Fruit fly (Drosophila melanogaster): Measurements from ENCODE around the gene CG31635.

The CG31635 gene

DNA sequence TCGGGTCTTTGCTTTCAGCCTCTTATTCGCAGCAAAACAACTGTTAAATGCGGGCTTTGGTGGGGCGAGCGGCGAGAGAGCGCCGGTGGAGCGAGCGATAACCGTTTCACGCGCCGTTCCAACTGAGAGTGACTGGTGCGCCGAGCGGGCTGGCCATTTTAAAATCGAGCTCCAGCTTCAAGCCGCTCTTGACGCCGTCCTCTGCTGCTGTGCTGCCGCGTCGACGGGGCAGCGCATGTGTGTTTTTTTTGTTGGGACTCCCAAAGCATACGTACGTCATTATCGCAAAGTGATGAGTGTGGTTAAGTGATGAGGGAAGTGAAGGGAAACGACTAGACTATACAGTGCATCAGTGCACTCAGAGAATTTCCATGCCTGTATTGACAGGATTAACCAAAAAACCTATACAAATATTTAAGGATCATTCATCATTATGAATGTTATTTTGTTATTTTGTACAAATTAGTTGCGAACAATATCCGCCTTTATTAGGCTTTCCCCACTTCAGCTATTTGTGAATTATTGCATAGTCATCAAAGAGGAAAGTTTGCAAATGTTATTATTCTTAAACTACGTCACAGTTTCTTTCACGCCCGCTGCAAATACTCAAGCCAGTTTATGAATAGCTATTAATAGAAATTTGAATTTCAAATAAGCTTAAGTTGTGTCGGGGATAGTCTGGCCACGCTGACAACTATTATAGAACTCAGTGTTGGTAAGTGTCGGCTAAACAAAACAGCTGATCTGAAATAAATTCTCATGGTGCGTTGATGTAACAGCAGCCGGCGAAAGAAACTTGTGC lies 24.5 kb upstream of the CG31635 start, which contains the start of gene Spn27A (continued):
- TF ChIP-seq HLHmδ (GFP tag; optimal IDR thresholded peaks at IDR 0.05) (no peak), CG9215 (GFP tag; IDR thresholded peaks at IDR 0.05) (no peak), lab (GFP tag; optimal IDR thresholded peaks at IDR 0.05) (no peak), exex (tag; optimal IDR thresholded peaks at IDR 0.05) (peak; percentile 29), CG2116 (GFP tag; optimal IDR thresholded peaks at IDR 0.05) (peak; percentile 31), esg (GFP tag; conservative IDR thresholded peaks at IDR 0.05) (no peak; the same call in 1 of the 2 replicates), CG7786 (GFP tag; optimal IDR thresholded peaks at IDR 0.05) (peak; percentile 55), otp (GFP tag; IDR thresholded peaks at IDR 0.05) (no peak), CG3995 (GFP tag; optimal IDR thresholded peaks at IDR 0.05) (peak; percentile 57), gce (GFP tag; IDR thresholded peaks at IDR 0.05) (0 out of 3 replicates have a peak, but pooled peaks have one; percentile 44), CG10267 (tag; optimal IDR thresholded peaks at IDR 0.05) (peak; percentile 95), zen (tag; optimal IDR thresholded peaks at IDR 0.05) (peak; percentile 50), CG3163 (GFP tag; optimal IDR thresholded peaks at IDR 0.05) (no peak), CG11695 (GFP tag; IDR thresholded peaks at IDR 0.05) (0 out of 3 replicates have a peak, but pooled peaks have one; percentile 19), Hey (tag; optimal IDR thresholded peaks at IDR 0.05) (no peak), bigmax (GFP tag; optimal IDR thresholded peaks at IDR 0.05) (peak; percentile 34), bbx (GFP tag; IDR thresholded peaks at IDR 0.05; ENCODE audit: partially characterized antibody) (0 out of 2 replicates have a peak, but pooled peaks have one; percentile 25), CG17385 (GFP tag; optimal IDR thresholded peaks at IDR 0.05) (peak; percentile 56), CG4854 (GFP tag; optimal IDR thresholded peaks at IDR 0.05) (peak; percentile 35), Mes4 (GFP tag; optimal IDR thresholded peaks at IDR 0.05) (peak; percentile 27), D19A (tag; optimal IDR thresholded peaks at IDR 0.05) (no peak), CG10147 (GFP tag; optimal IDR thresholded peaks at IDR 0.05) (peak; percentile 30), CG5953 (GFP tag; IDR thresholded peaks at IDR 0.05) (no peak), Sry-β (GFP tag; optimal IDR thresholded peaks at IDR 0.05) (peak; percentile 54), CG4404 (GFP tag; IDR thresholded peaks at IDR 0.05) (no peak), lmd (GFP tag; IDR thresholded peaks at IDR 0.05) (peak; percentile 29; the same call in 1 of the 2 replicates), Lpt (GFP tag; optimal IDR thresholded peaks at IDR 0.05) (no peak), odd (GFP tag; optimal IDR thresholded peaks at IDR 0.05) (peak; percentile 28), CG1603 (tag; optimal IDR thresholded peaks at IDR 0.05) (peak; percentile 68), CG6765 (GFP tag; optimal IDR thresholded peaks at IDR 0.05) (no peak), pfk (GFP tag; optimal IDR thresholded peaks at IDR 0.05) (no peak), yki (optimal IDR thresholded peaks at IDR 0.05) (no peak), CG9797 (GFP tag; optimal IDR thresholded peaks at IDR 0.05) (peak; percentile 63), HHEX (GFP tag; optimal IDR thresholded peaks at IDR 0.05) (peak; percentile 60), CG6175 (GFP tag; IDR thresholded peaks at IDR 0.05) (no peak; the same call in 2 of the 3 replicates), Hr51 (GFP tag; optimal IDR thresholded peaks at IDR 0.05) (peak in 1 of 2 experiments; percentile 30), stwl (tag; optimal IDR thresholded peaks at IDR 0.05) (peak; percentile 90), CG15601 (tag; optimal IDR thresholded peaks at IDR 0.05) (peak; percentile 62), CG8924 (tag; optimal IDR thresholded peaks at IDR 0.05) (no peak), CG15514 (GFP tag; optimal IDR thresholded peaks at IDR 0.05) (peak; percentile 56), CG15269 (tag; optimal IDR thresholded peaks at IDR 0.05) (peak; percentile 79), Dll (GFP tag; IDR thresholded peaks at IDR 0.05; ENCODE audit: partially characterized antibody) (0 out of 4 replicates have a peak, but pooled peaks have one; percentile 28), CG13894 (tag; optimal IDR thresholded peaks at IDR 0.05) (peak; percentile 15), caup (GFP tag; optimal IDR thresholded peaks at IDR 0.05; ENCODE audit: severe bottlenecking) (peak; percentile 23), fd96Cb (tag; optimal IDR thresholded peaks at IDR 0.05) (peak; percentile 59), CG4730 (GFP tag; IDR thresholded peaks at IDR 0.05) (0 out of 2 replicates have a peak, but pooled peaks have one; percentile 25), H15 (GFP tag; IDR thresholded peaks at IDR 0.05) (0 out of 3 replicates have a peak, but pooled peaks have one; percentile 43)

All from whole organism, embryonic.